Worm (Caenorhabditis elegans) whole organism, L4 larva: ENCODE data around the gene ZC190.6.

ENCODE experiments used
- D1046.2 ChIP-seq: fragments of 200-800 bp; sonication (Bioruptor generic); IDR thresholded peaks from 2 replicates; pipeline ENCODE4 v1.3.6; 2022; ENCODE audit warnings: missing genetic modification characterization, missing compliant biosample characterization
- F49E8.2 ChIP-seq: sonication (generic microtip); optimal IDR thresholded peaks from 2 replicates; lab custom pipeline; 2016; ENCODE audit warnings: missing compliant biosample characterization, mild to moderate bottlenecking, missing genetic modification characterization, borderline replicate concordance
- T20F7.1 ChIP-seq: fragments of 200-800 bp; sonication (Bioruptor generic); optimal IDR thresholded peaks from 2 replicates; lab custom pipeline; 2018; ENCODE audit warnings: mild to moderate bottlenecking, missing genetic modification characterization, missing compliant biosample characterization
- Y75B8A.6 ChIP-seq: fragments of 200-800 bp; sonication (Bioruptor generic); IDR thresholded peaks from 2 replicates; pipeline ENCODE4 v1.3.6; 2022; ENCODE audit warnings: missing genetic modification reagents, missing genetic modification characterization, missing compliant biosample characterization
- aha-1 ChIP-seq: fragments of 150-350 bp; peaks from one replicate; lab custom pipeline; 2014; ENCODE audit warnings: missing biosample characterization, missing genetic modification characterization
- aly-2 ChIP-seq: sonication (generic microtip); optimal IDR thresholded peaks from 2 replicates; lab custom pipeline; 2018; ENCODE audit warnings: missing biosample characterization, missing genetic modification characterization
- arid-1 ChIP-seq: fragments of 200-800 bp; sonication (Bioruptor generic); conservative IDR thresholded peaks from 2 replicates; pipeline ENCODE4 v1.3.6; 2022; ENCODE audit warnings: missing genetic modification reagents, missing genetic modification characterization, missing compliant biosample characterization
- ceh-20 ChIP-seq: fragments of 200-800 bp; sonication (Bioruptor generic); IDR thresholded peaks from 2 replicates; pipeline ENCODE4 v1.3.6; 2022; ENCODE audit warnings: missing genetic modification reagents, missing genetic modification characterization, missing compliant biosample characterization
- ceh-32 ChIP-seq: sonication (generic microtip); optimal IDR thresholded peaks from 2 replicates; lab custom pipeline; 2016; ENCODE audit warnings: mild to moderate bottlenecking, missing genetic modification characterization, missing compliant biosample characterization; ENCODE audit not compliant: poor library complexity
- ceh-44 ChIP-seq: fragments of 200-800 bp; sonication (Bioruptor generic); IDR thresholded peaks from 2 replicates; pipeline ENCODE4 v1.3.6; 2022; ENCODE audit warnings: missing genetic modification reagents, missing genetic modification characterization, missing compliant biosample characterization
- ces-1 ChIP-seq: fragments of 150-350 bp; sonication (generic microtip); optimal IDR thresholded peaks from 4 replicates; lab custom pipeline; 2014; ENCODE audit warnings: missing biosample characterization, missing genetic modification reagents, missing genetic modification characterization
- cey-2 ChIP-seq: sonication (generic microtip); optimal IDR thresholded peaks from 3 replicates; lab custom pipeline; 2017; ENCODE audit warnings: missing genetic modification characterization, mild to moderate bottlenecking, missing compliant biosample characterization, antibody characterized with exemption, borderline replicate concordance; ENCODE audit not compliant: insufficient read depth
- daf-16 ChIP-seq, 3 experiments: sonication (generic microtip); optimal IDR thresholded peaks; 2 replicates each; lab custom pipeline; 2016 to 2017; ENCODE audit warnings: missing genetic modification characterization in 3 of 3, missing genetic modification reagents in 3 of 3, mild to moderate bottlenecking in 2 of 3, missing compliant biosample characterization in 2 of 3, missing biosample characterization in 1 of 3, moderate library complexity in 1 of 3
- daf-19 ChIP-seq: fragments of 200-800 bp; sonication (Bioruptor generic); conservative IDR thresholded peaks from 2 replicates; pipeline ENCODE4 v1.3.6; 2022; ENCODE audit warnings: missing genetic modification characterization, missing compliant biosample characterization
- dmd-6 ChIP-seq: fragments of 200-800 bp; sonication (Bioruptor generic); IDR thresholded peaks from 2 replicates; pipeline ENCODE4 v1.3.6; 2022; ENCODE audit warnings: missing genetic modification reagents, missing genetic modification characterization, missing compliant biosample characterization
- dmd-8 ChIP-seq: fragments of 200-800 bp; sonication (Bioruptor generic); IDR thresholded peaks from 2 replicates; pipeline ENCODE4 v1.3.6; 2022; ENCODE audit warnings: missing genetic modification characterization, missing compliant biosample characterization
- dve-1 ChIP-seq: sonication (generic microtip); optimal IDR thresholded peaks from 2 replicates; lab custom pipeline; 2017; ENCODE audit warnings: antibody characterized with exemption, mild to moderate bottlenecking, missing genetic modification characterization, missing compliant biosample characterization; ENCODE audit not compliant: insufficient read depth
- fos-1 ChIP-seq: fragments of 150-350 bp; optimal IDR thresholded peaks from 2 replicates; lab custom pipeline; 2014; ENCODE audit warnings: missing biosample characterization, missing genetic modification characterization
- hlh-11 ChIP-seq: fragments of 200-800 bp; sonication (Bioruptor generic); optimal IDR thresholded peaks from 2 replicates; lab custom pipeline; 2018; ENCODE audit warnings: mild to moderate bottlenecking, missing genetic modification characterization, missing compliant biosample characterization
- hlh-30 ChIP-seq: sonication (generic microtip); optimal IDR thresholded peaks from 2 replicates; lab custom pipeline; 2017; ENCODE audit warnings: antibody characterized with exemption, mild to moderate bottlenecking, missing genetic modification characterization, missing compliant biosample characterization; ENCODE audit not compliant: insufficient read depth
- hmg-1.1 ChIP-seq: fragments of 200-800 bp; sonication (Bioruptor generic); IDR thresholded peaks from 2 replicates; pipeline ENCODE4 v1.3.6; 2022; ENCODE audit warnings: missing genetic modification reagents, missing genetic modification characterization, missing compliant biosample characterization
- jun-1 ChIP-seq: fragments of 150-350 bp; optimal IDR thresholded peaks from 2 replicates; lab custom pipeline; 2014; ENCODE audit warnings: missing biosample characterization, missing genetic modification reagents, missing genetic modification characterization
- lin-29 ChIP-seq: fragments of 200-800 bp; sonication (Bioruptor generic); IDR thresholded peaks from 2 replicates; pipeline ENCODE4 v1.3.6; 2022; ENCODE audit warnings: missing genetic modification reagents, missing genetic modification characterization, missing compliant biosample characterization
- lsy-2 ChIP-seq, 2 experiments: fragments of 150-350 bp in 1 of 2; sonication (generic microtip) in 1 of 2; optimal IDR thresholded peaks; 2 replicates each; lab custom pipeline; 2014 to 2017; ENCODE audit warnings: missing biosample characterization in 2 of 2, missing genetic modification characterization in 2 of 2
- mdl-1 ChIP-seq, 2 experiments: fragments of 150-350 bp in 1 of 2; sonication (generic microtip) in 1 of 2; optimal IDR thresholded peaks; 2 replicates each; lab custom pipeline; 2014 to 2017; ENCODE audit warnings: missing biosample characterization in 2 of 2, missing genetic modification characterization in 2 of 2
- mep-1 ChIP-seq: fragments of 150-350 bp; sonication (generic microtip); optimal IDR thresholded peaks from 3 replicates; lab custom pipeline; 2014; ENCODE audit warnings: missing biosample characterization, missing genetic modification characterization
- mxl-3 ChIP-seq: fragments of 200-800 bp; sonication (Bioruptor generic); optimal IDR thresholded peaks from 2 replicates; lab custom pipeline; 2018; ENCODE audit warnings: mild to moderate bottlenecking, missing genetic modification characterization, missing compliant biosample characterization
- nhr-10 ChIP-seq: fragments of 150-350 bp; optimal IDR thresholded peaks from 2 replicates; lab custom pipeline; 2014; ENCODE audit warnings: missing biosample characterization, missing genetic modification characterization
- nhr-11 ChIP-seq: fragments of 150-350 bp; optimal IDR thresholded peaks from 2 replicates; lab custom pipeline; 2014; ENCODE audit warnings: missing biosample characterization, missing genetic modification characterization
- nhr-111 ChIP-seq: fragments of 200-800 bp; sonication (Bioruptor generic); optimal IDR thresholded peaks from 2 replicates; lab custom pipeline; 2018; ENCODE audit warnings: mild to moderate bottlenecking, missing genetic modification characterization, missing compliant biosample characterization
- nhr-25 ChIP-seq: sonication (generic microtip); optimal IDR thresholded peaks from 2 replicates; lab custom pipeline; 2017; ENCODE audit warnings: missing genetic modification characterization, mild to moderate bottlenecking, missing compliant biosample characterization, antibody characterized with exemption, moderate library complexity, borderline replicate concordance; ENCODE audit not compliant: insufficient read depth
- nhr-28 ChIP-seq: fragments of 150-350 bp; optimal IDR thresholded peaks from 2 replicates; lab custom pipeline; 2014; ENCODE audit warnings: missing biosample characterization, missing genetic modification characterization
- nhr-48 ChIP-seq: sonication (generic microtip); optimal IDR thresholded peaks from 2 replicates; lab custom pipeline; 2016; ENCODE audit warnings: mild to moderate bottlenecking, missing genetic modification characterization, missing compliant biosample characterization
- nhr-76 ChIP-seq: fragments of 150-350 bp; optimal IDR thresholded peaks from 2 replicates; lab custom pipeline; 2014; ENCODE audit warnings: missing biosample characterization, missing genetic modification characterization
- nhr-77 ChIP-seq: fragments of 150-350 bp; optimal IDR thresholded peaks from 2 replicates; lab custom pipeline; 2014; ENCODE audit warnings: missing biosample characterization, missing genetic modification characterization
- php-3 ChIP-seq: fragments of 200-800 bp; sonication (Bioruptor generic); IDR thresholded peaks from 2 replicates; pipeline ENCODE4 v1.3.6; 2022; ENCODE audit warnings: missing genetic modification reagents, missing genetic modification characterization, missing compliant biosample characterization
- pqm-1 ChIP-seq: sonication (generic microtip); optimal IDR thresholded peaks from 2 replicates; lab custom pipeline; 2017; ENCODE audit warnings: missing biosample characterization, missing genetic modification characterization
- sdz-12 ChIP-seq: fragments of 200-800 bp; sonication (Bioruptor generic); optimal IDR thresholded peaks from 2 replicates; lab custom pipeline; 2018; ENCODE audit warnings: mild to moderate bottlenecking, missing genetic modification characterization, missing compliant biosample characterization
- snpc-1.2 ChIP-seq: fragments of 200-800 bp; sonication (Bioruptor generic); IDR thresholded peaks from 2 replicates; pipeline ENCODE4 v1.3.6; 2022; ENCODE audit warnings: missing genetic modification reagents, missing genetic modification characterization, missing compliant biosample characterization
- spr-1 ChIP-seq: sonication (generic microtip); optimal IDR thresholded peaks from 2 replicates; lab custom pipeline; 2016; ENCODE audit warnings: mild to moderate bottlenecking, missing genetic modification characterization, missing compliant biosample characterization
- unc-62 ChIP-seq, 3 experiments: fragments of 150-350 bp in 1 of 3; sonication (generic microtip); optimal IDR thresholded peaks in 2 of 3; peaks in 1 of 3; 1 replicate in 1 of 3; 2 replicates in 2 of 3; lab custom pipeline; 2014 to 2017; ENCODE audit warnings: missing biosample characterization in 3 of 3, missing genetic modification characterization in 3 of 3, missing genetic modification reagents in 3 of 3, missing genotype in 1 of 3
- vab-7 ChIP-seq: fragments of 200-800 bp; sonication (Bioruptor generic); IDR thresholded peaks from 2 replicates; pipeline ENCODE4 v1.3.6; 2022; ENCODE audit warnings: missing genetic modification reagents, missing genetic modification characterization, missing compliant biosample characterization
- zag-1 ChIP-seq: fragments of 150-350 bp; optimal IDR thresholded peaks from 2 replicates; lab custom pipeline; 2014; ENCODE audit warnings: missing biosample characterization, missing genetic modification characterization
- zip-2 ChIP-seq: fragments of 150-350 bp; optimal IDR thresholded peaks from 2 replicates; lab custom pipeline; 2014; ENCODE audit warnings: missing biosample characterization, missing genetic modification characterization
- ztf-11 ChIP-seq: fragments of 150-350 bp; optimal IDR thresholded peaks from 2 replicates; lab custom pipeline; 2014; ENCODE audit warnings: missing biosample characterization, missing genetic modification characterization

ZC190.6 gene

DNA sequence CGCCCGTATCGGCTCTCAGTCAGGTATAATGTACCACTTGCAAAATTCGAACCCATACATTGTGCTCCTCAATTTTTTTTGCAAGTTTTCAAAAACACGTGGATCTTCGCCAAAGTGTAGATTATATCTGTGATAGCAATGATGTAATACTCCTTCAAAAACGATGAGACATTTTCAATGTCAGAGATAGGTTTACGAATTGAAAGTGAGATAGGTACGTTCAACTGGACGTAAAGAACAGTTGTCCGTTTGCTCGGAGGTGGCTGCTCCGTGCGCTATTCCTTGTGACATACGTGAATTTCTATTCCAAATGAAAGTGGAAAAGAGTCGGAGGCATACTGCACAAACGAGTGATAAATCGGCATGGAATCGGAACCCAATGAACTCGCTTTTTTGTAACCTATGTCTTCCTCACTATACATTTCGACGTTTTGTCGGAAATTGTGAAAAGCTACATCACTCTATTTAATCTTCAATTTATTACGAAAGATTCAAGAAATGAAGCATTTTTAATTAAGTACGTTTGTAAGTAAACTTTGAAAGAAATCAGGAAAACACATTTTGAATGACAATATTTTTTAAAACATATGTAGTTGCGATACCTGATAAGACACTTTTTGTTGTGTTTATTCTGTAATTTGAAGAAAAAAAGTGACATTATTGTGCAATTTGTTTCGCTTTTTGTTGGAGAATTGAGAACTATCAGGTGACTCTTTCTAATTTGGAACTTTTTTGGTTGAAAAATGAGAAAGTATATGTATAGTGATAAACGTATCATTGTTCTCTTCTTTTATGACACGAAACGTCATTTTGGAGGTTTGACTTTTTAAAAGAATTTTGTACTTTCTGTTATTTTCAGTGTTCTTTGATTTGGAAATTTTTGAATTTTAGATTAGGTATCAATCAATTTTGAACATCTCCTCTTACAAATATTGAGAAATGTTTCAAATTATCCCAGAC, 22.4 kb downstream of the ZC190.6 start:
- TF ChIP-seq daf-16 (GFP tag; optimal IDR thresholded peaks at IDR 0.05; lab: Kevin White, UChicago): peak in 1 of 2 experiments; percentile 31
- TF ChIP-seq daf-16 (tag; optimal IDR thresholded peaks at IDR 0.05; lab: Kevin White, UChicago): peak; percentile 91
- peak; percentile 80 for TF ChIP-seq nhr-28 (tag; lab: Kevin White, UChicago)
- no peak for TF ChIP-seq ces-1
- TF ChIP-seq dmd-6 (GFP tag; lab: Robert Waterston, UW): peak; percentile 79
- TF ChIP-seq nhr-77: peak; percentile 89
- peak; percentile 54 for TF ChIP-seq T20F7.1 (GFP tag; lab: Kevin White, UChicago)
- peak; percentile 61 for TF ChIP-seq pqm-1 (tag; lab: Kevin White, UChicago)
- TF ChIP-seq nhr-10: peak; percentile 44
- TF ChIP-seq aha-1 (tag; lab: Kevin White, UChicago): peak; percentile 83
- peak; percentile 55 for TF ChIP-seq mxl-3 (GFP tag; lab: Kevin White, UChicago)
- 0 out of 2 replicates have a peak, but pooled peaks have one; percentile 45 for TF ChIP-seq php-3 (GFP tag; lab: Robert Waterston, UW)
- TF ChIP-seq daf-19 (GFP tag; lab: Robert Waterston, UW): no peak
- no peak for TF ChIP-seq D1046.2 (GFP tag; lab: Robert Waterston, UW)
- peak in 1 of 2 experiments; percentile 92 for TF ChIP-seq unc-62 (GFP tag; optimal IDR thresholded peaks at IDR 0.05 in 1 of 2; lab: Kevin White, UChicago)
- TF ChIP-seq unc-62 (tag; optimal IDR thresholded peaks at IDR 0.05; lab: Kevin White, UChicago): no peak
- TF ChIP-seq nhr-11: peak; percentile 38
- peak; percentile 10 for TF ChIP-seq hlh-11 (tag; lab: Kevin White, UChicago)
- no peak for TF ChIP-seq dmd-8
- no peak for TF ChIP-seq zag-1
- no peak for TF ChIP-seq hmg-1.1 (GFP tag; lab: Robert Waterston, UW)
- peak; percentile 1 for TF ChIP-seq nhr-48 (tag; lab: Kevin White, UChicago)
- peak in 1 of 2 experiments; percentile 11 for TF ChIP-seq lsy-2 (tag; optimal IDR thresholded peaks at IDR 0.05; lab: Kevin White, UChicago)
- TF ChIP-seq F49E8.2 (tag; lab: Kevin White, UChicago): no peak
- peak; percentile 14 for TF ChIP-seq hlh-30 (tag; lab: Kevin White, UChicago)
- peak; percentile 46 for TF ChIP-seq cey-2 (tag; lab: Kevin White, UChicago)
- peak; percentile 67 for TF ChIP-seq fos-1 (tag; lab: Kevin White, UChicago)
- TF ChIP-seq ceh-44 (GFP tag; lab: Robert Waterston, UW): no peak
- TF ChIP-seq dve-1 (tag; lab: Kevin White, UChicago): peak; percentile 78
- TF ChIP-seq nhr-76 (tag; lab: Kevin White, UChicago): peak; percentile 72
- TF ChIP-seq nhr-111 (GFP tag; lab: Kevin White, UChicago): no peak
- TF ChIP-seq mdl-1 (tag; optimal IDR thresholded peaks at IDR 0.05; lab: Kevin White, UChicago): peak in 1 of 2 experiments; percentile 22
- TF ChIP-seq lin-29: no peak
- no peak for TF ChIP-seq jun-1 (tag; lab: Kevin White, UChicago)
- TF ChIP-seq mep-1 (tag; lab: Kevin White, UChicago): peak; percentile 39

DNA sequence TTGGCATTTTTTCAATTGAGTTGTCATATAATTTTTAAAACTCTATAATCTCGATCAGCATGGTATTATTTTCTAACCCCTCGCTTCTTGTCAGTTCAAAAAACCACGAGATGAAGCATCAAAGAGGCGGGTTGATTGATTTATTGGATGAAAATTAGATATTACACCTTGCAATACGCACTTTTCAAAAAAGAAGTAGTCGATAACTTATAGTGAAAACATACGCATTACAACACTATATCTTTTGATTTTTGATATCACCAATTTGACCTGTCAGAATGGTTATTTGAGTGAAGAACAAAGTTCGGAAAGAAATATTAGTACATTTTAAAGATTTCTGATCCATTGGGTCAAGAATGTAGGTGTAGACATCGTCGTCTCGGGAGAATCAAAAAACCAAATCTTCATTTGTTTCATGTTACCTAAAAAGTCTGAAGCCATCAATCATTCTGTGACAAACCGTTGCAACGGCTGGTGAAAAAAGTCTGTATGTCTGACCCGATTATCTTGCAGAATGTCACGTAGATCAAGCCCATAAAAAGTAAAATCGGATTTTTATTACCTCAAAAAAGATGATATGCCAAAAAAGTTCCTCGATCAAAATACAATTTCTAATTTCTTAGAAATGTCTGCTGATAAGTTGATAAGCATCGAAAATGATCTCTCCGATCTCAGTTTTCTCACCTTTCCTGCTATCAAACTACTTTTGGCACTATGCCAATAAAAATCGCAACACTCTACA, 23.8 kb downstream of the ZC190.6 start:
- TF ChIP-seq snpc-1.2 (GFP tag; lab: Robert Waterston, UW) (no peak), Y75B8A.6 (GFP tag; lab: Robert Waterston, UW) (no peak), php-3 (GFP tag; lab: Robert Waterston, UW) (peak; percentile 88), dmd-8 (no peak), ztf-11 (tag; lab: Kevin White, UChicago) (no peak), aha-1 (tag; lab: Kevin White, UChicago) (peak; percentile 87), ceh-32 (no peak), ceh-20 (GFP tag; lab: Robert Waterston, UW) (peak; percentile 91), spr-1 (tag; lab: Kevin White, UChicago) (no peak), vab-7 (GFP tag; lab: Robert Waterston, UW) (no peak), hmg-1.1 (GFP tag; lab: Robert Waterston, UW) (0 out of 2 replicates have a peak, but pooled peaks have one; percentile 13), sdz-12 (GFP tag; lab: Kevin White, UChicago) (no peak), mep-1 (tag; lab: Kevin White, UChicago) (no peak), aly-2 (no peak), nhr-25 (tag; lab: Kevin White, UChicago) (peak; percentile 68), arid-1 (GFP tag; lab: Robert Waterston, UW) (no peak), zip-2 (tag; lab: Kevin White, UChicago) (no peak)
